Fruit fly (Drosophila melanogaster): ENCODE measurements around the gene Crag.

The Crag gene

DNA sequence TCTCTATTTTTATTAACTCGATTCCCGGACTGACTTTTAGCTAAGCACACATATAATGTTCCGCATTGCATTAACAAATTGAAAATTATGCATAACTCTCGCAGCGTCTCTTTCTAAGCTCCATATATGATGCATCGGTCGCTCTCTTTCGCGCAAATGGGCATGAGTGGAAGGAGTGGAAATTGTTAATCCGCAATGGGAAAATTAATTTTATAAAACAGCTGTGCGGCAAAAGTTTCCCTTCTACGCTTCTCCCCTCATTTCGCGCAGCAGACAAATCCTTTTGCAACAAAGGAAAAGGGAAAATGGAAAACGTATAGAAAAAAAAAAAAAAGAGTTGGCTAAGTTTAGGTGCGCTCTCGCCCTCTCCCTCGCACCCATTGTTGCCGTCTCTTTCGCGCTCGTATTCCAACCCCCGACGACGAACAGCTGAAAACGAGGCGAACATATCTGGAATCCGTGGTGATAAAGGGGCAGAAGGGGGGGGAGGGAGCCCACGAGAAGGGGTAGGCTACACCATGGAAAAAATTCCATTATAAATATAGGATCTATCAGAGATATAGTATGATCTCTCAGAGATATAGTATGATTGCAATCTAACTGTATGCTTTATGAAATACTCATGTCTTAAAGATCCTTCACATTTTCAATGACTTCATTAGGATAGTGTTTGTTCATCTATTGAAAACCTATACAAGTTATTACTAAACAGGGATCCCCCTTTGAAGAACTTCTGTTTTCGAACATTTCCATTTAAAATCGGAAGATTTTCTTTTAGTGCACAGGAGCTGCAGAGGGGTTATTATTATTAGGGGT lies 44.5 kb downstream of the Crag start (continued):
- TF ChIP-seq Hr3 (GFP tag; optimal IDR thresholded peaks at IDR 0.05) (no peak), Dek (tag; optimal IDR thresholded peaks at IDR 0.05) (no peak), MBD-R2 (GFP tag; IDR thresholded peaks at IDR 0.05) (no peak), CG7556 (GFP tag; optimal IDR thresholded peaks at IDR 0.05) (peak; percentile 8), nmo (GFP tag; optimal IDR thresholded peaks at IDR 0.05) (peak; percentile 26), sisA (GFP tag; IDR thresholded peaks at IDR 0.05) (no peak), oc (tag; optimal IDR thresholded peaks at IDR 0.05) (peak; percentile 94), CG1832 (GFP tag; optimal IDR thresholded peaks at IDR 0.05) (peak; percentile 78), CkIIα-i1 (GFP tag; IDR thresholded peaks at IDR 0.05) (no peak), CG13287 (GFP tag; IDR thresholded peaks at IDR 0.05; ENCODE audit: partially characterized antibody) (no peak), E2f2 (GFP tag; IDR thresholded peaks at IDR 0.05) (no peak), hth (optimal IDR thresholded peaks at IDR 0.05) (no peak), CG1603 (tag; optimal IDR thresholded peaks at IDR 0.05) (no peak), CG11560 (tag; IDR thresholded peaks at IDR 0.05) (no peak), dmrt11E (tag; optimal IDR thresholded peaks at IDR 0.05) (peak; percentile 50), Nf-YB (GFP tag; optimal IDR thresholded peaks at IDR 0.05) (peak; percentile 3), her (GFP tag; optimal IDR thresholded peaks at IDR 0.05) (no peak), crol (GFP tag; IDR thresholded peaks at IDR 0.05) (peak; percentile 73)

DNA sequence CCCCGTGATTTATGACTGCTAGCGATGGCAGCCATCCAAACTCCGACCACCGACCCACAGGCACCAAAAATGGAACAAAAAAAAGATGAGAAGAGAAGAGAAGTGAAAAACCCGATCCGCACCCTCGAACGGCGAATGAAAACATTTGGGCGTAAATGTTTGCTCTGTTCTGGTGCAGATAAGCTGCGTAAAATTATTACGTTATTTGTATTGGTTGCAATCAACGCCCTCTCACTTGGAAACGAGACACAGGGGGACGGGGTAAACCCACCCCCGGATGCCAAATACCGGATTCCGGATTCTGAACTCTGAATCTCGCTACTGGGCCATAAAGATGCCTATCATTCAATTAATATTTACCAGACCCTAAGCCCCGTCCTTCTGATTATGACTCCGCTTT lies 45.2 kb downstream of the Crag start:
- peak; percentile 45 for TF ChIP-seq kni (GFP tag; optimal IDR thresholded peaks at IDR 0.05)
- no peak for TF ChIP-seq tio (GFP tag; optimal IDR thresholded peaks at IDR 0.05)
- TF ChIP-seq CG11247 (GFP tag; IDR thresholded peaks at IDR 0.05): no peak
- TF ChIP-seq CG30403 (GFP tag; optimal IDR thresholded peaks at IDR 0.05): no peak
- no peak for TF ChIP-seq aop (GFP tag; IDR thresholded peaks at IDR 0.05)
- TF ChIP-seq oc (tag; optimal IDR thresholded peaks at IDR 0.05): peak; percentile 89
- no peak for TF ChIP-seq CG12391 (tag; optimal IDR thresholded peaks at IDR 0.05)
- no peak for TF ChIP-seq CG5245 (GFP tag; optimal IDR thresholded peaks at IDR 0.05)
- TF ChIP-seq CG5953 (GFP tag; IDR thresholded peaks at IDR 0.05): no peak
- TF ChIP-seq Nf-YC (tag; optimal IDR thresholded peaks at IDR 0.05): peak; percentile 82
- TF ChIP-seq NC2β (GFP tag; optimal IDR thresholded peaks at IDR 0.05): no peak
- TF ChIP-seq cad (GFP tag; optimal IDR thresholded peaks at IDR 0.05): peak; percentile 52
- TF ChIP-seq seq (GFP tag; IDR thresholded peaks at IDR 0.05): peak; percentile 33; the same call in 1 of the 2 replicates
- no peak for TF ChIP-seq gt (GFP tag; IDR thresholded peaks at IDR 0.05)
- TF ChIP-seq Nf-YB (GFP tag; optimal IDR thresholded peaks at IDR 0.05): peak; percentile 93
- TF ChIP-seq CG17186 (GFP tag; optimal IDR thresholded peaks at IDR 0.05): no peak
- TF ChIP-seq slbo (GFP tag; IDR thresholded peaks at IDR 0.05): no peak
- no peak for TF ChIP-seq Mrtf (GFP tag; IDR thresholded peaks at IDR 0.05)
- peak; percentile 14 for TF ChIP-seq CG15479 (GFP tag; optimal IDR thresholded peaks at IDR 0.05)
- TF ChIP-seq grn (GFP tag; optimal IDR thresholded peaks at IDR 0.05): peak; percentile 51
- no peak for TF ChIP-seq zfh1 (GFP tag; IDR thresholded peaks at IDR 0.05)

DNA sequence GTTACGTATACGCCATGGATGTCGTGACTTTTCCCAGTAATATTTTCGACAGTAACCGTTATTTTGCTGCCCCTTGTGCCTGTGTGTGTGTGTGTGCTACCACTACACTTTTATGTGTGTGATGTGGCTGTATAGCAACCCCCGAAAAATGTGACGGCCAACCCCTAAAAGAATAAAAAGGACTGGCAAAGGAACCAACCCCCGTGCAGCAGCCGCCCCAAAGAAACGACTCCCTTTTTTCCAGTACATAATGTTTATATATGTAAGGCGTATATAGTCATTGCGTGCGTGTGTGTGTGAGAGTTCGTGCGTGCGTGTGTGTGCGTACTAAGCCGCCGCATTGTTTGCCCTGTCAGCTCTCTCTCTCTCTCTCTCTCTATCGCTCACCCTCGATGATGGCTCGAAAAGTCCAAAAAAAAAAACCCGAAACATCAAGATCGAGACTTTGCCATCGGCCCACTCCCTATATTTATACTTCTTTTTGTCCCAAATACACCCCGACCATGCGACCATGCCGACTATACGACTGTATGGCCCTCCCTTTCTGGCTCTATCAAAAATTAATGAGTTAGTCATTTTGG lies 48.9 kb downstream of the Crag start:
- peak; percentile 91 for TF ChIP-seq Nf-YC (tag; optimal IDR thresholded peaks at IDR 0.05)
- peak; percentile 79 for TF ChIP-seq cg (GFP tag; optimal IDR thresholded peaks at IDR 0.05)
- TF ChIP-seq chinmo (GFP tag; IDR thresholded peaks at IDR 0.05; ENCODE audit: partially characterized antibody): no peak
- TF ChIP-seq CG17568 (GFP tag; optimal IDR thresholded peaks at IDR 0.05): no peak
- peak; percentile 90 for TF ChIP-seq Nf-YB (GFP tag; optimal IDR thresholded peaks at IDR 0.05)
- peak; percentile 23 to 36 for TF ChIP-seq Trl (optimal IDR thresholded peaks at IDR 0.05)
- TF ChIP-seq Trl (GFP tag; optimal IDR thresholded peaks at IDR 0.05): no peak
- peak; percentile 39 for TF ChIP-seq pros (GFP tag; optimal IDR thresholded peaks at IDR 0.05)
- peak; percentile 95 for TF ChIP-seq oc (tag; optimal IDR thresholded peaks at IDR 0.05)
- no peak for TF ChIP-seq ssp (GFP tag; IDR thresholded peaks at IDR 0.05)
- no peak for TF ChIP-seq Fer2 (tag; optimal IDR thresholded peaks at IDR 0.05)
- peak; percentile 40 for TF ChIP-seq CG1832 (GFP tag; optimal IDR thresholded peaks at IDR 0.05)
- peak; percentile 32 for TF ChIP-seq sqz (GFP tag; optimal IDR thresholded peaks at IDR 0.05)
- no peak for TF ChIP-seq gce (GFP tag; IDR thresholded peaks at IDR 0.05)
- no peak for TF ChIP-seq CG12219 (GFP tag; optimal IDR thresholded peaks at IDR 0.05)

Measured in whole organism, embryonic.